Fruit fly (Drosophila melanogaster) whole organism, embryonic: ENCODE measurements around the gene CG10660.

ENCODE experiments used
- BEAF-32 ChIP-seq: fragments of 200-800 bp; sonication (Bioruptor generic); optimal IDR thresholded peaks from 3 replicates; lab custom pipeline; 2017; ENCODE audit warnings: missing biosample characterization, missing genetic modification characterization, mild to moderate bottlenecking, moderate library complexity, missing genetic modification reagents
- CG10267 ChIP-seq: fragments of 200-800 bp; sonication (Bioruptor generic); optimal IDR thresholded peaks from 2 replicates; lab custom pipeline; 2018; ENCODE audit warnings: missing biosample characterization, mild to moderate bottlenecking, missing genetic modification characterization, moderate library complexity
- CG10321 ChIP-seq: fragments of 200-800 bp; sonication (Bioruptor generic); IDR thresholded peaks from 2 replicates; pipeline ENCODE4 v1.3.6; 2022; ENCODE audit warnings: missing biosample characterization, missing genetic modification characterization
- CG12659 ChIP-seq: fragments of 200-800 bp; sonication (Bioruptor generic); optimal IDR thresholded peaks from 3 replicates; lab custom pipeline; 2017; ENCODE audit warnings: mild to moderate bottlenecking, missing biosample characterization, missing genetic modification reagents, missing genetic modification characterization
- CG13287 ChIP-seq: fragments of 200-800 bp; sonication (Bioruptor generic); IDR thresholded peaks from 2 replicates; pipeline ENCODE4 v1.3.6; 2022; ENCODE audit warnings: missing biosample characterization, missing genetic modification characterization; ENCODE audit not compliant: partially characterized antibody
- CG13894 ChIP-seq: fragments of 200-800 bp; sonication (Bioruptor generic); optimal IDR thresholded peaks from 3 replicates; lab custom pipeline; 2018; ENCODE audit warnings: missing biosample characterization, mild to moderate bottlenecking, missing genetic modification characterization, moderate library complexity
- CG15514 ChIP-seq: fragments of 200-800 bp; sonication (Bioruptor generic); optimal IDR thresholded peaks from 3 replicates; lab custom pipeline; 2017; ENCODE audit warnings: missing biosample characterization, missing genetic modification characterization, mild to moderate bottlenecking, moderate library complexity, missing genetic modification reagents
- CG1603 ChIP-seq: fragments of 200-800 bp; sonication (Bioruptor generic); optimal IDR thresholded peaks from 2 replicates; lab custom pipeline; 2019; ENCODE audit warnings: missing biosample characterization, mild to moderate bottlenecking, missing genetic modification characterization, moderate library complexity
- CG17186 ChIP-seq: fragments of 200-800 bp; sonication (Bioruptor generic); optimal IDR thresholded peaks from 3 replicates; lab custom pipeline; 2017; ENCODE audit warnings: missing biosample characterization, missing genetic modification reagents, missing genetic modification characterization
- CG17328 ChIP-seq: fragments of 200-800 bp; sonication (Bioruptor generic); IDR thresholded peaks from 2 replicates; pipeline ENCODE4 v1.3.6; 2022; ENCODE audit warnings: missing biosample characterization, missing genetic modification characterization
- CG17385 ChIP-seq: fragments of 200-800 bp; sonication (Bioruptor generic); optimal IDR thresholded peaks from 3 replicates; lab custom pipeline; 2018; ENCODE audit warnings: missing biosample characterization, mild to moderate bottlenecking, missing genetic modification characterization
- CG2116 ChIP-seq: fragments of 200-800 bp; sonication (Bioruptor generic); optimal IDR thresholded peaks from 3 replicates; lab custom pipeline; 2018; ENCODE audit warnings: missing biosample characterization, mild to moderate bottlenecking, missing genetic modification characterization
- CG30431 ChIP-seq: fragments of 200-800 bp; sonication (Bioruptor generic); optimal IDR thresholded peaks from 2 replicates; lab custom pipeline; 2017; ENCODE audit warnings: missing biosample characterization, missing genetic modification characterization
- CG34422 ChIP-seq: fragments of 200-800 bp; sonication (Bioruptor generic); IDR thresholded peaks from 3 replicates; pipeline ENCODE4 v1.3.6; 2022; ENCODE audit warnings: missing biosample characterization, missing genetic modification characterization
- CG9215 ChIP-seq: fragments of 200-800 bp; sonication (Bioruptor generic); IDR thresholded peaks from 2 replicates; pipeline ENCODE4 v1.3.6; 2022; ENCODE audit warnings: missing biosample characterization, missing genetic modification characterization
- CG9797 ChIP-seq: fragments of 200-800 bp; sonication (Bioruptor generic); optimal IDR thresholded peaks from 3 replicates; lab custom pipeline; 2018; ENCODE audit warnings: missing biosample characterization, mild to moderate bottlenecking, missing genetic modification characterization
- CoRest ChIP-seq: fragments of 200-800 bp; sonication (Bioruptor generic); optimal IDR thresholded peaks from 3 replicates; lab custom pipeline; 2018; ENCODE audit warnings: missing biosample characterization, mild to moderate bottlenecking, missing genetic modification characterization, moderate library complexity
- Dip2 ChIP-seq: fragments of 200-800 bp; sonication (Bioruptor generic); IDR thresholded peaks from 2 replicates; pipeline ENCODE4 v1.3.6; 2022; ENCODE audit warnings: missing biosample characterization, missing genetic modification characterization
- Dip3 ChIP-seq: fragments of 200-800 bp; sonication (Bioruptor generic); optimal IDR thresholded peaks from 3 replicates; lab custom pipeline; 2016; ENCODE audit warnings: missing biosample characterization, missing genetic modification characterization
- Dp ChIP-seq: fragments of 200-800 bp; sonication (Bioruptor generic); optimal IDR thresholded peaks from 2 replicates; lab custom pipeline; 2018; ENCODE audit warnings: missing biosample characterization, mild to moderate bottlenecking, missing genetic modification characterization, moderate library complexity
- E2f2 ChIP-seq: fragments of 200-800 bp; sonication (Bioruptor generic); IDR thresholded peaks from 2 replicates; pipeline ENCODE4 v1.3.6; 2022; ENCODE audit warnings: missing biosample characterization, missing genetic modification characterization
- HLHmδ ChIP-seq: fragments of 200-800 bp; sonication (Bioruptor generic); optimal IDR thresholded peaks from 2 replicates; lab custom pipeline; 2018; ENCODE audit warnings: missing biosample characterization, mild to moderate bottlenecking, missing genetic modification characterization, moderate library complexity
- MBD-R2 ChIP-seq: fragments of 200-800 bp; sonication (Bioruptor generic); IDR thresholded peaks from 2 replicates; pipeline ENCODE4 v1.3.6; 2022; ENCODE audit warnings: missing biosample characterization, missing genetic modification characterization
- MESR4 ChIP-seq: fragments of 200-800 bp; sonication (Bioruptor generic); optimal IDR thresholded peaks from 2 replicates; lab custom pipeline; 2018; ENCODE audit warnings: missing biosample characterization, mild to moderate bottlenecking, missing genetic modification characterization, moderate library complexity
- Max ChIP-seq: fragments of 200-800 bp; sonication (Bioruptor generic); optimal IDR thresholded peaks from 2 replicates; lab custom pipeline; 2016; ENCODE audit warnings: missing biosample characterization, mild to moderate bottlenecking, missing genetic modification characterization
- Myb ChIP-seq: fragments of 200-800 bp; sonication (Bioruptor generic); optimal IDR thresholded peaks from 2 replicates; lab custom pipeline; 2016; ENCODE audit warnings: missing biosample characterization, missing genetic modification characterization
- Nf-YB ChIP-seq: fragments of 200-800 bp; sonication (Bioruptor generic); optimal IDR thresholded peaks from 3 replicates; lab custom pipeline; 2019; ENCODE audit warnings: missing biosample characterization, mild to moderate bottlenecking, missing genetic modification characterization, moderate library complexity
- Side ChIP-seq: fragments of 200-800 bp; sonication (Bioruptor generic); optimal IDR thresholded peaks from 2 replicates; lab custom pipeline; 2016; ENCODE audit warnings: missing biosample characterization, missing genetic modification characterization
- Taf1 ChIP-seq: fragments of 200-800 bp; sonication (Bioruptor generic); IDR thresholded peaks from 2 replicates; pipeline ENCODE4 v1.3.6; 2022; ENCODE audit warnings: missing biosample characterization, missing genetic modification characterization
- Usf ChIP-seq: fragments of 200-800 bp; sonication (Bioruptor generic); optimal IDR thresholded peaks from 2 replicates; lab custom pipeline; 2017; ENCODE audit warnings: missing genotype, missing biosample characterization, missing genetic modification characterization
- Xbp1 ChIP-seq: fragments of 200-800 bp; sonication (Bioruptor generic); optimal IDR thresholded peaks from 3 replicates; lab custom pipeline; 2016; ENCODE audit warnings: missing biosample characterization, mild to moderate bottlenecking, missing genetic modification characterization
- amos ChIP-seq: fragments of 200-800 bp; sonication (Bioruptor generic); IDR thresholded peaks from 2 replicates; pipeline ENCODE4 v1.3.6; 2022; ENCODE audit warnings: missing biosample characterization, missing genetic modification characterization; ENCODE audit not compliant: partially characterized antibody
- chinmo ChIP-seq: fragments of 200-800 bp; sonication (Bioruptor generic); IDR thresholded peaks from 4 replicates; pipeline ENCODE4 v1.3.6; 2022; ENCODE audit warnings: missing biosample characterization, missing genetic modification characterization; ENCODE audit not compliant: partially characterized antibody
- cwo ChIP-seq: fragments of 200-800 bp; sonication (Bioruptor generic); optimal IDR thresholded peaks from 3 replicates; lab custom pipeline; 2017; ENCODE audit warnings: missing biosample characterization, missing genetic modification characterization, mild to moderate bottlenecking, moderate library complexity, missing genetic modification reagents
- dpn ChIP-seq, 2 experiments: fragments of 200-800 bp; sonication (Bioruptor generic); optimal IDR thresholded peaks; 3 replicates each; lab custom pipeline; 2016; ENCODE audit warnings: missing biosample characterization in 2 of 2, missing genetic modification characterization in 2 of 2
- gfzf ChIP-seq: fragments of 200-800 bp; sonication (Bioruptor generic); optimal IDR thresholded peaks from 2 replicates; lab custom pipeline; 2016; ENCODE audit warnings: missing biosample characterization, mild to moderate bottlenecking, missing genetic modification characterization, moderate library complexity
- grau ChIP-seq: fragments of 200-800 bp; optimal IDR thresholded peaks from 3 replicates; lab custom pipeline; 2019; ENCODE audit warnings: missing biosample characterization, mild to moderate bottlenecking, missing genetic modification characterization, moderate library complexity
- grn ChIP-seq: fragments of 200-800 bp; sonication (Bioruptor generic); optimal IDR thresholded peaks from 3 replicates; lab custom pipeline; 2017; ENCODE audit warnings: missing biosample characterization, missing genetic modification characterization
- her ChIP-seq: fragments of 200-800 bp; sonication (Bioruptor generic); optimal IDR thresholded peaks from 2 replicates; lab custom pipeline; 2016; ENCODE audit warnings: missing biosample characterization, missing genetic modification characterization
- hkb ChIP-seq, 2 experiments: fragments of 200-800 bp in 1 of 2; fragments of >200 bp in 1 of 2; sonication (Bioruptor generic) in 1 of 2; IDR thresholded peaks in 1 of 2; optimal IDR thresholded peaks in 1 of 2; 2 replicates each; pipeline versions ENCODE4 v1.3.6 to Lab custom; 2017 to 2022; ENCODE audit warnings: missing biosample characterization in 1 of 2, missing genetic modification characterization in 1 of 2
- kah ChIP-seq: fragments of 200-800 bp; sonication (Bioruptor generic); optimal IDR thresholded peaks from 2 replicates; lab custom pipeline; 2018; ENCODE audit warnings: missing biosample characterization, mild to moderate bottlenecking, missing genetic modification characterization
- nerfin-2 ChIP-seq: fragments of 200-800 bp; sonication (Bioruptor generic); IDR thresholded peaks from 2 replicates; pipeline ENCODE4 v1.3.6; 2022; ENCODE audit warnings: missing biosample characterization, missing genetic modification characterization; ENCODE audit not compliant: partially characterized antibody
- pzg ChIP-seq: fragments of 200-800 bp; sonication (Bioruptor generic); optimal IDR thresholded peaks from 3 replicates; lab custom pipeline; 2018; ENCODE audit warnings: missing biosample characterization, mild to moderate bottlenecking, missing genetic modification characterization, moderate library complexity
- row ChIP-seq: fragments of 200-800 bp; sonication (Bioruptor generic); IDR thresholded peaks from 3 replicates; pipeline ENCODE4 v1.3.6; 2022; ENCODE audit warnings: missing biosample characterization, missing genetic modification characterization
- sens ChIP-seq: fragments of 200-800 bp; sonication (Bioruptor generic); peaks from one replicate; lab custom pipeline; 2016; ENCODE audit warnings: missing biosample characterization, missing genetic modification characterization
- stwl ChIP-seq: fragments of 200-800 bp; sonication (Bioruptor generic); optimal IDR thresholded peaks from 3 replicates; lab custom pipeline; 2018; ENCODE audit warnings: missing biosample characterization, mild to moderate bottlenecking, missing genetic modification characterization, moderate library complexity
- trem ChIP-seq: fragments of 200-800 bp; optimal IDR thresholded peaks from 3 replicates; lab custom pipeline; 2019; ENCODE audit warnings: missing biosample characterization, mild to moderate bottlenecking, missing genetic modification characterization, moderate library complexity

Gene CG10660

dm6 chr3L:12537123-12537522, 46.6 kb upstream of the CG10660 start, which contains the start of gene CG4069 (continued):
- TF ChIP-seq stwl (tag; lab: Kevin White, UChicago) (peak; percentile 14), CG10267 (peak; percentile 40), CG30431 (GFP tag; lab: Kevin White, UChicago) (no peak), CG12659 (no peak), BEAF-32 (GFP tag; lab: Kevin White, UChicago) (peak; percentile 20), Nf-YB (GFP tag; lab: Kevin White, UChicago) (no peak), CG15514 (GFP tag; lab: Kevin White, UChicago) (peak; percentile 93), CG17385 (GFP tag; lab: Kevin White, UChicago) (peak; percentile 98), cwo (peak; percentile 85), MBD-R2 (peak; percentile 39; the same call in 1 of the 2 replicates), Max (peak; percentile 44), CG2116 (GFP tag; lab: Kevin White, UChicago) (peak; percentile 57), CG9797 (GFP tag; lab: Kevin White, UChicago) (peak; percentile 45), MESR4 (GFP tag; lab: Kevin White, UChicago) (peak; percentile 40), trem (tag; lab: Kevin White, UChicago) (peak; percentile 36), Dp (peak; percentile 97), E2f2 (peak; percentile 95), CG13894 (tag; lab: Kevin White, UChicago) (no peak), gfzf (GFP tag; lab: Kevin White, UChicago) (peak; percentile 84)

- TF ChIP-seq CoRest (tag; lab: Kevin White, UChicago) (no peak), grn (peak; percentile 75), sens (GFP tag; lab: Kevin White, UChicago) (peak; percentile 57), row (GFP tag; lab: Robert Waterston, UW) (peak; percentile 23; the same call in 1 of the 3 replicates), hkb (optimal IDR thresholded peaks at IDR 0.05; lab: Kevin White, UChicago) (no peak), hkb (GFP tag; IDR thresholded peaks at IDR 0.05; lab: Robert Waterston, UW) (0 out of 2 replicates have a peak, but pooled peaks have one; percentile 7), MBD-R2 (peak; percentile 42; the same call in 1 of the 2 replicates), Side (GFP tag; lab: Kevin White, UChicago) (no peak), CG10321 (no peak), Dip2 (GFP tag; lab: Robert Waterston, UW) (no peak), gfzf (GFP tag; lab: Kevin White, UChicago) (peak; percentile 71), Dp (peak; percentile 26), CG15514 (GFP tag; lab: Kevin White, UChicago) (peak; percentile 99), Usf (GFP tag; lab: Kevin White, UChicago) (no peak), CG17186 (GFP tag; lab: Kevin White, UChicago) (no peak), amos (peak; percentile 24; the same call in 1 of the 2 replicates), nerfin-2 (GFP tag; lab: Robert Waterston, UW) (0 out of 2 replicates have a peak, but pooled peaks have one; percentile 18), CG34422 (GFP tag; lab: Robert Waterston, UW) (peak; percentile 56; the same call in 1 of the 3 replicates), dpn (GFP tag; optimal IDR thresholded peaks at IDR 0.05; lab: Kevin White, UChicago) (no peak), Dip3 (GFP tag; lab: Kevin White, UChicago) (no peak), E2f2 (peak; percentile 63), CG13287 (peak; percentile 41), CG17328 (GFP tag; lab: Robert Waterston, UW) (0 out of 2 replicates have a peak, but pooled peaks have one; percentile 10), Taf1 (no peak), Xbp1 (GFP tag; lab: Kevin White, UChicago) (peak; percentile 15), CG9215 (no peak), CG1603 (no peak), her (GFP tag; lab: Kevin White, UChicago) (peak; percentile 99), kah (peak; percentile 25), trem (tag; lab: Kevin White, UChicago) (peak; percentile 3), MESR4 (GFP tag; lab: Kevin White, UChicago) (peak; percentile 46), chinmo (GFP tag; lab: Robert Waterston, UW) (peak; percentile 96), pzg (GFP tag; lab: Kevin White, UChicago) (peak; percentile 36), Myb (GFP tag; lab: Kevin White, UChicago) (peak; percentile 15), HLHmδ (GFP tag; lab: Kevin White, UChicago) (no peak), grau (peak; percentile 19)
Observed at dm6 chr3L:12534318-12534717, 43.8 kb upstream of the CG10660 start, which contains the start of gene Pmm2. Gene Pmm2, plus strand, starts transcription at chr3L:12534590.
